Worm (Caenorhabditis elegans): ENCODE measurements around the gene C45H4.13.

C45H4.13 gene

DNA sequence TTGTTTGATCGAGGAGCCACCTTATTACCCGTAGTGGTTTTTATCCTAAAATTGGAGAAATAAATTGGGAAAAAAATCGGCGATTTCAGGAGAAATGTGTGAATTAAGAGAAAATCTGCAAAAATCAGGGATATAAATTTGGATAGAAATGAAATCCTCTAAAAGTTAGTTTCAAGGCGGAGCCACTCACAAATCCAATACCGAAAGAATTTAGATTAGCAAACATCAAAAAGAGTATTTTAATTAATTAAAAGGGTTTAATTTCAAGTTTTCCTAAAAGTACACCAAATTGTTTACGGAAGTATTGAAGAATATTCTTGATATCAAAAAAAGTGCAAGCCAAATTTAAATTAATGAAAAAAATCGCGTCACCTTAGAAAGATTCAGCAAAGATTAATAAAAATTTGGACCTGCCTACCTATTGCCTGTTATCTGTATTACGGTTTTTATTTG is 28.8 kb downstream of the C45H4.13 start, which contains the start of gene F22F7.8:
TSS of gene F22F7.8 (minus strand) at position 51 of the 453 bp plus-strand sequence.
- TF ChIP-seq pha-4 (tag; optimal IDR thresholded peaks at IDR 0.05): no peak
- no peak for TF ChIP-seq ceh-83 (GFP tag; optimal IDR thresholded peaks at IDR 0.05)
- no peak for TF ChIP-seq ceh-39 (tag; optimal IDR thresholded peaks at IDR 0.05)
- TF ChIP-seq elt-1 (tag; optimal IDR thresholded peaks at IDR 0.05; ENCODE audit: borderline replicate concordance, insufficient read depth): no peak
- TF ChIP-seq nhr-237 (tag; optimal IDR thresholded peaks at IDR 0.05): no peak
- TF ChIP-seq tbx-8 (GFP tag; optimal IDR thresholded peaks at IDR 0.05): no peak
- no peak for TF ChIP-seq lin-13 (tag; optimal IDR thresholded peaks at IDR 0.05)
- TF ChIP-seq nhr-2 (tag; optimal IDR thresholded peaks at IDR 0.05): no peak
- no peak for TF ChIP-seq ham-2 (GFP tag; optimal IDR thresholded peaks at IDR 0.05)
- TF ChIP-seq elt-3 (tag; optimal IDR thresholded peaks at IDR 0.05): no peak
- TF ChIP-seq nhr-12 (tag; optimal IDR thresholded peaks at IDR 0.05): no peak
- TF ChIP-seq sem-2 (GFP tag; optimal IDR thresholded peaks at IDR 0.05): no peak
- no peak for TF ChIP-seq hlh-1 (tag; optimal IDR thresholded peaks at IDR 0.05)
- no peak for TF ChIP-seq unc-39 (tag; optimal IDR thresholded peaks at IDR 0.05)
- TF ChIP-seq ceh-43 (GFP tag; optimal IDR thresholded peaks at IDR 0.05): no peak
- no peak for TF ChIP-seq drap-1 (GFP tag; optimal IDR thresholded peaks at IDR 0.05)
- no peak for TF ChIP-seq mls-2 (tag; optimal IDR thresholded peaks at IDR 0.05)
- no peak for TF ChIP-seq ces-1 (GFP tag; optimal IDR thresholded peaks at IDR 0.05)
- no peak for TF ChIP-seq nhr-28 (tag; optimal IDR thresholded peaks at IDR 0.05)
- TF ChIP-seq lin-32 (GFP tag; optimal IDR thresholded peaks at IDR 0.05): no peak

DNA sequence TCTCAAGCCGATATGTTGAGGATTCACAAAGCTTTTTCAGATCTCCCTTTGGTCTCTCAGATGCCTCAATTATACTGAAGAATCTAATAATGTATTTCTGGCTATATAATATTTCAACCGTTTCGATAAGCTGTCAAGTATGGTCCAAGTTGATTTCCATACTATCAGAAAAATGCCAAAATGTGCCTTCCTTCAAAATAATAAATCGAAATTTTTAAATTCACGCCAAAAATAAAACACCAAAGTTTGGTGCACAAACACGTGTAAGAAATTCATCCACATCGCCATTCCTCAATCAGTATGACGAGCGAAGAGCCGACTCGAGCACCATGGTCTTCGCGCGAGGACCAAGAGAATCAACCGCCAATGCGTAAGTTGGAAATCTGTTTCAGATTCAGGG is 31.2 kb downstream of the C45H4.13 start, which contains the start of gene F22F7.11:
TSS of gene F22F7.11 (plus strand) at position 301 of the 400 bp plus-strand sequence.
- TF ChIP-seq nhr-2 (tag; optimal IDR thresholded peaks at IDR 0.05) (no peak), sptf-1 (tag; optimal IDR thresholded peaks at IDR 0.05) (no peak), mab-5 (tag; optimal IDR thresholded peaks at IDR 0.05) (no peak), nhr-237 (tag; optimal IDR thresholded peaks at IDR 0.05) (no peak), pha-4 (tag; optimal IDR thresholded peaks at IDR 0.05) (no peak), ceh-39 (tag; optimal IDR thresholded peaks at IDR 0.05) (no peak), unc-39 (tag; optimal IDR thresholded peaks at IDR 0.05) (no peak), nhr-12 (tag; optimal IDR thresholded peaks at IDR 0.05) (no peak), flh-1 (GFP tag; optimal IDR thresholded peaks at IDR 0.05) (no peak), drap-1 (GFP tag; optimal IDR thresholded peaks at IDR 0.05) (no peak), lin-13 (tag; optimal IDR thresholded peaks at IDR 0.05) (no peak), nhr-28 (tag; optimal IDR thresholded peaks at IDR 0.05) (no peak), ces-1 (GFP tag; optimal IDR thresholded peaks at IDR 0.05) (no peak)

DNA sequence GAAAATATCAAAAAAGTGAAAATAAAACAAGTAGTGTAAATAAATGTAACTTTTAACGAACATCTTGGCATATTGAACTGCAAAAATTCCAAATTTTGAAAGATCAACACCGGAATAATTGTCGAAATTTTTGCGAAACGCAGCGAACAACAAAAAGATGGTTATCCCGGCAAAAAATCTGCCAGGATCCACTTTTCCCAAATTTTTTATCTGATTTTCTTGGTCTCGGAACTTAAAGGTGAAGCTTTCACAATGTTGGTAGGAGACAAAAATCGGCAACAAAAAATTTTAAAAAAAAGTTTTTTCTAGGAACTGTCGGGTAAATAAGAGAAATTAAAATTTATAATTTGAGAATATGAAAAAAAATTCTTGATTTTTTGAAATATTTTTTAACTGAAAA is 32.2 kb downstream of the C45H4.13 start, which contains the start of gene bgnt-1.2:
TSS of gene bgnt-1.2 (minus strand) at position 101 of the 400 bp plus-strand sequence.
- no peak for TF ChIP-seq lin-32 (GFP tag; optimal IDR thresholded peaks at IDR 0.05)
- no peak for TF ChIP-seq blmp-1 (tag; optimal IDR thresholded peaks at IDR 0.05)
- no peak for TF ChIP-seq bed-3 (GFP tag; optimal IDR thresholded peaks at IDR 0.05)
- no peak for TF ChIP-seq tbx-8 (GFP tag; optimal IDR thresholded peaks at IDR 0.05)
- TF ChIP-seq mls-2 (tag; optimal IDR thresholded peaks at IDR 0.05): no peak
- no peak for TF ChIP-seq ceh-83 (GFP tag; optimal IDR thresholded peaks at IDR 0.05)
- no peak for TF ChIP-seq hlh-1 (tag; optimal IDR thresholded peaks at IDR 0.05)
- TF ChIP-seq nhr-2 (tag; optimal IDR thresholded peaks at IDR 0.05): no peak

DNA sequence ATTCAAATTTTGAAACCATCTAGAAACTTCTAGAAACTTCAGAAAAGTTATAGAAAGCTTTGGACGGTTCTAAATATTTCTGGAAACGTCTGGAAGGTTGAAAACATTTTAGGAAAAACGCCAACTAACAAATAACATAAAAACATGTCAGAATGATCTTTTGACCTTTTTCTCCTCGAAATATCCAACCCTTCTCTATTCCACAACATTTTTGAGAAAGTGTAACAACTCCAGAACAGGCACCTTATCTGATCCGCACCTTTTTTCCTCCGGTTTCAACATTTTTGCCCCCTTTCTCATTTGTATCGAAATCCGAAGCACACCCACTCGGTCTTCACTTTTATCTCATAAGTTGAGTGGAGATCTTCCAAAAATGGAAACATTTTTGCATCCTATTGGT is 40.4 kb downstream of the C45H4.13 start, which contains the start of gene F22F7.3:
TSS of gene F22F7.3 (plus strand) at position 301 of the 400 bp plus-strand sequence.
- no peak for TF ChIP-seq elt-1 (tag; optimal IDR thresholded peaks at IDR 0.05; ENCODE audit: borderline replicate concordance, insufficient read depth)
- no peak for TF ChIP-seq ceh-43 (GFP tag; optimal IDR thresholded peaks at IDR 0.05)
- no peak for TF ChIP-seq ceh-83 (GFP tag; optimal IDR thresholded peaks at IDR 0.05)
- no peak for TF ChIP-seq nhr-12 (tag; optimal IDR thresholded peaks at IDR 0.05)
- no peak for TF ChIP-seq lin-32 (GFP tag; optimal IDR thresholded peaks at IDR 0.05)
- no peak for TF ChIP-seq blmp-1 (tag; optimal IDR thresholded peaks at IDR 0.05)

DNA sequence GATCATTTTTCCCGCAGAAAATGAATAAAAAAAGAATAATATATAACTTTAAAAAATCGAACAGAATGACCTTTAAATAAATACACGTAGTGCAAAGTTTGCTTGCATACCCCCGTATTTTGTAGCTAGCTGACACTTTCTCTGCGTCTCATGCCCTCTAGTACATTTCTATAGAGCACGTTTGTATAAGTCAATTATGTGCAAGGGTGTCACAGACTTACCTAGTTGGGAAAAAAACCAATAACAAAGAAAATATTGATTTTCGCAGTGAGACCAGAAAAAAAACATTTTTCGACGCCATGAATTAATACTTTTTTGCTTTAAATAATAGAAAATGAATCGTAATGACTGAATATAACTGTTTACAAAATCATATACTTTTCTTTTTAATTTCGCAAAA is 41.5 kb downstream of the C45H4.13 start, which contains the start of gene ckb-4:
TSS of gene ckb-4 (minus strand) at position 140 of the 400 bp plus-strand sequence.
- TF ChIP-seq pha-4 (tag; optimal IDR thresholded peaks at IDR 0.05): peak; percentile 43
- peak; percentile 94 for TF ChIP-seq ces-1 (GFP tag; optimal IDR thresholded peaks at IDR 0.05)
- TF ChIP-seq cnd-1 (tag; optimal IDR thresholded peaks at IDR 0.05): no peak
- TF ChIP-seq nhr-237 (tag; optimal IDR thresholded peaks at IDR 0.05): peak; percentile 49
- no peak for TF ChIP-seq lin-13 (tag; optimal IDR thresholded peaks at IDR 0.05)
- TF ChIP-seq mep-1 (tag; optimal IDR thresholded peaks at IDR 0.05): peak; percentile 29
- peak; percentile 10 for TF ChIP-seq ceh-39 (tag; optimal IDR thresholded peaks at IDR 0.05)

DNA sequence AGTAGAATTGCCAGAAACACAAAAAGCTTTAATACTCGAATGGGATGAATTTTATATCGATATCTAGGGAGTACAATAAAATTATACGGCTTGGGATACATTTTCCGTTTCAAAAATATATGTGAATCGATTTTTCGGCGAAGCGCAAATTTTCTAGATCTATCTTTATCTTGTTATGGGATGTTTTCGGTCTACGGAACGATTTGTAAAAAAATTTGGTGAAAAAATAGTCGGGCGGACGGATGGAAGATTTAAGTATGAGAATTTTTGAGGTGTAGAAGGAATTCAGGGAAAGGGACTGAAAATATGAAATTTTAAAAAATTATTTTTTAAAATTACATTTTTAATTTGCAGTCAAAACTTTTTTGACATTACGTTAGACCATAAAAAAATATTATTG is 44.8 kb downstream of the C45H4.13 start, which contains the start of gene F22F7.4:
TSS of gene F22F7.4 (minus strand) at position 101 of the 400 bp plus-strand sequence.
- no peak for TF ChIP-seq ceh-43 (GFP tag; optimal IDR thresholded peaks at IDR 0.05)
- TF ChIP-seq mep-1 (tag; optimal IDR thresholded peaks at IDR 0.05): no peak
- TF ChIP-seq lin-32 (GFP tag; optimal IDR thresholded peaks at IDR 0.05): no peak

Measured in whole organism, mixed stage, embryonic.